Worm (Caenorhabditis elegans): ENCODE data around the gene T22H9.1.
A peak's percentile ranks its signal among the peaks of the same experiment; 100 is the strongest.

Gene T22H9.1

DNA sequence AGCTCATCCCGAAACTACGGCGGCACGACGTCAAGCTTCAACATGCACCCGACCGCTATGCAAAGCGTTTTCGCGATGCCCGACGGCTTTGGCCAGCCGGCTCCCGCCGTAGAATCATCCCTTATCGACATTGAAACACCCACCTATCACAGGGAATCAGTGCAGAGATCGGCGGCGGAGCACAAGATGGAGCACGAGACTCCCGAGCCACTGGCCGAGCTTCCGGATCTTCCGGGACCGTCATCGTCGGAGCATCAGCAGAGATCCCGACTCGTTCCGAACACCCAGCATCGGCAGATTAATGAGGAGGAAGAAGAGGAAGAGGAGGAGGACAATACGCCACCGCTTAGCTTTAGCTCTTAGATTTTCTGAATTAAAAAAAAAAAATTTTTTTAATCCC lies 1.1 kb upstream of the T22H9.1 start (continued):
- no peak for TF ChIP-seq Y48G9A.11 (GFP tag; IDR thresholded peaks at IDR 0.05)
- no peak for TF ChIP-seq lim-7 (GFP tag; IDR thresholded peaks at IDR 0.05)
- TF ChIP-seq egl-43 (GFP tag; IDR thresholded peaks at IDR 0.05), result 0 out of 2 replicates have a peak, but pooled peaks have one; percentile 51
- no peak for TF ChIP-seq mep-1 (tag; optimal IDR thresholded peaks at IDR 0.05)
- no peak for TF ChIP-seq spr-1 (tag; optimal IDR thresholded peaks at IDR 0.05)
- TF ChIP-seq nhr-6 (tag; optimal IDR thresholded peaks at IDR 0.05), result no peak

- TF ChIP-seq F10B5.3 (tag; optimal IDR thresholded peaks at IDR 0.05) (no peak), aha-1 (tag) (peak; percentile 71)
Measured at ce11 chrV:360068-360467, 502 bp downstream of the T22H9.1 start.

ce11 chrV:361291-361690 lies 1.7 kb downstream of the T22H9.1 start:
- TF ChIP-seq dve-1 (tag; optimal IDR thresholded peaks at IDR 0.05; ENCODE audit: insufficient read depth), result no peak
- peak; percentile 53; the same call in 1 of the 2 replicates for TF ChIP-seq set-16 (GFP tag; IDR thresholded peaks at IDR 0.05)

DNA sequence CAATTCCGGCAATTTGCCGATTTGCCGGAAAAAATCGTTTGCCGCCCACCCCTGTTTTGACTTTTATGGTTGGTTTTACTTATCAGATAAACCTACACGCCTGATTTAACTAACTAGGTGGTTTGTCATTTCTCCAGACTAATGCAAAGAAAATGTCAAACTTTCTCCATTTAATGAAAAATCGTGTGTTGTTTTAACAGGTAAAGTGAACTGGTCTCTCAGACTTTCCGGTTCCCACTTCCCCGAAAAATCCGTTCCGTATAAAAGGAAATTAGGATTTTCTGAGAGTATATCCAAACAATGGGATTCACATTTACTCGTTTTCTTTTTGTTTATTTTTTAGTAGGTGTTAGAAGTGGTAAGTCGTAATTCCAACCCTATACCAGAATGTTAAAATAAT lies 5.1 kb downstream of the T22H9.1 start, which contains the start of gene mltn-6:
mltn-6 (plus strand) TSS at position 301 of the 400 bp plus-strand sequence.
- TF ChIP-seq skn-1 (tag; optimal IDR thresholded peaks at IDR 0.05) (no peak), lim-7 (GFP tag; IDR thresholded peaks at IDR 0.05) (no peak), dmd-8 (GFP tag; IDR thresholded peaks at IDR 0.05) (no peak), set-16 (GFP tag; IDR thresholded peaks at IDR 0.05) (no peak), zfp-2 (tag; optimal IDR thresholded peaks at IDR 0.05) (no peak), zip-2 (tag; optimal IDR thresholded peaks at IDR 0.05) (no peak), lir-3 (tag; optimal IDR thresholded peaks at IDR 0.05) (no peak), zip-11 (GFP tag; IDR thresholded peaks at IDR 0.05) (no peak), ctbp-1 (GFP tag; IDR thresholded peaks at IDR 0.05) (no peak), lin-13 (GFP tag; optimal IDR thresholded peaks at IDR 0.05) (no peak), nhr-48 (tag; optimal IDR thresholded peaks at IDR 0.05) (no peak), egl-27 (tag; optimal IDR thresholded peaks at IDR 0.05) (no peak), spr-1 (tag; optimal IDR thresholded peaks at IDR 0.05) (no peak), duxl-1 (tag; optimal IDR thresholded peaks at IDR 0.05; ENCODE audit: poor library complexity) (no peak), pha-4 (GFP tag; IDR thresholded peaks at IDR 0.05) (no peak), pha-4 (tag; optimal IDR thresholded peaks at IDR 0.05) (no peak), Y75B8A.6 (GFP tag; IDR thresholded peaks at IDR 0.05) (no peak)

- TF ChIP-seq mdl-1 (tag; optimal IDR thresholded peaks at IDR 0.05) (no peak), nhr-102 (tag; optimal IDR thresholded peaks at IDR 0.05) (no peak), hif-1 (tag; optimal IDR thresholded peaks at IDR 0.05) (no peak), ztf-7 (tag; optimal IDR thresholded peaks at IDR 0.05) (no peak), ZK337.2 (GFP tag; IDR thresholded peaks at IDR 0.05) (no peak), daf-19 (GFP tag; conservative IDR thresholded peaks at IDR 0.05) (no peak), ceh-44 (GFP tag; IDR thresholded peaks at IDR 0.05) (no peak), pha-4 (GFP tag; IDR thresholded peaks at IDR 0.05) (no peak), pha-4 (tag; optimal IDR thresholded peaks at IDR 0.05) (no peak), zfp-3 (GFP tag; conservative IDR thresholded peaks at IDR 0.05) (no peak), lin-39 (tag; optimal IDR thresholded peaks at IDR 0.05) (no peak), nhr-76 (tag; optimal IDR thresholded peaks at IDR 0.05) (no peak), ceh-82 (tag; optimal IDR thresholded peaks at IDR 0.05) (no peak)
Measured at ce11 chrV:370033-370432, 10.5 kb downstream of the T22H9.1 start, which contains the start of gene mltn-7. TSS of gene mltn-7 (plus strand) at chrV:370333.

Measured in whole organism, L4 larva.